Worm (Caenorhabditis elegans) whole organism, mixed stage, embryonic: ENCODE measurements around the gene clec-179.

Source experiments
- M03D4.4 ChIP-seq: sonication (generic microtip); optimal IDR thresholded peaks from 2 replicates; lab custom pipeline; 2017; ENCODE audit warnings: mild to moderate bottlenecking, missing genetic modification characterization, missing compliant biosample characterization
- bed-3 ChIP-seq: fragments of 200-800 bp; sonication (Bioruptor generic); optimal IDR thresholded peaks from 3 replicates; lab custom pipeline; 2018; ENCODE audit warnings: mild to moderate bottlenecking, missing genetic modification characterization, moderate library complexity, missing compliant biosample characterization
- blmp-1 ChIP-seq: fragments of 150-350 bp; optimal IDR thresholded peaks from 2 replicates; lab custom pipeline; 2014; ENCODE audit warnings: missing biosample characterization, missing genetic modification characterization
- ceh-39 ChIP-seq: fragments of 150-350 bp; optimal IDR thresholded peaks from 2 replicates; lab custom pipeline; 2014; ENCODE audit warnings: missing biosample characterization, missing genetic modification characterization
- ceh-43 ChIP-seq: fragments of 200-800 bp; sonication (Bioruptor generic); optimal IDR thresholded peaks from 2 replicates; lab custom pipeline; 2018; ENCODE audit warnings: mild to moderate bottlenecking, missing genetic modification characterization, moderate library complexity, missing compliant biosample characterization
- ces-1 ChIP-seq: fragments of 150-350 bp; optimal IDR thresholded peaks from 2 replicates; lab custom pipeline; 2014; ENCODE audit warnings: missing biosample characterization, missing genetic modification reagents, missing genetic modification characterization
- cnd-1 ChIP-seq: fragments of 200-800 bp; sonication (Bioruptor generic); optimal IDR thresholded peaks from 2 replicates; lab custom pipeline; 2018; ENCODE audit warnings: mild to moderate bottlenecking, missing genetic modification characterization, missing compliant biosample characterization
- drap-1 ChIP-seq: fragments of 200-800 bp; sonication (Bioruptor generic); optimal IDR thresholded peaks from 3 replicates; lab custom pipeline; 2018; ENCODE audit warnings: mild to moderate bottlenecking, missing genetic modification characterization, missing compliant biosample characterization
- elt-1 ChIP-seq: sonication (generic microtip); optimal IDR thresholded peaks from 2 replicates; lab custom pipeline; 2017; ENCODE audit warnings: missing genetic modification characterization, mild to moderate bottlenecking, missing compliant biosample characterization, antibody characterized with exemption, moderate library complexity, borderline replicate concordance; ENCODE audit not compliant: insufficient read depth
- elt-3 ChIP-seq: fragments of 150-350 bp; optimal IDR thresholded peaks from 2 replicates; lab custom pipeline; 2014; ENCODE audit warnings: missing biosample characterization, missing genetic modification characterization
- flh-1 ChIP-seq: fragments of 200-800 bp; sonication (Bioruptor generic); optimal IDR thresholded peaks from 2 replicates; lab custom pipeline; 2018; ENCODE audit warnings: mild to moderate bottlenecking, missing genetic modification characterization, moderate library complexity, missing compliant biosample characterization
- ham-2 ChIP-seq: fragments of 200-800 bp; sonication (Bioruptor generic); optimal IDR thresholded peaks from 2 replicates; lab custom pipeline; 2018; ENCODE audit warnings: mild to moderate bottlenecking, missing genetic modification characterization, missing compliant biosample characterization
- hlh-1 ChIP-seq: fragments of 150-350 bp; optimal IDR thresholded peaks from 2 replicates; lab custom pipeline; 2014; ENCODE audit warnings: missing biosample characterization, missing genetic modification reagents, missing genetic modification characterization
- lin-32 ChIP-seq: fragments of 200-800 bp; sonication (Bioruptor generic); optimal IDR thresholded peaks from 2 replicates; lab custom pipeline; 2018; ENCODE audit warnings: mild to moderate bottlenecking, missing genetic modification characterization, missing compliant biosample characterization
- lsy-2 ChIP-seq: fragments of 150-350 bp; optimal IDR thresholded peaks from 2 replicates; lab custom pipeline; 2014; ENCODE audit warnings: missing biosample characterization, missing genetic modification characterization
- mab-5 ChIP-seq: fragments of 150-350 bp; optimal IDR thresholded peaks from 2 replicates; lab custom pipeline; 2014; ENCODE audit warnings: missing biosample characterization, missing genetic modification characterization
- mls-2 ChIP-seq: sonication (generic microtip); optimal IDR thresholded peaks from 2 replicates; lab custom pipeline; 2016; ENCODE audit warnings: mild to moderate bottlenecking, missing genetic modification characterization, moderate library complexity, missing compliant biosample characterization
- nhr-12 ChIP-seq: fragments of 150-350 bp; optimal IDR thresholded peaks from 2 replicates; lab custom pipeline; 2014; ENCODE audit warnings: missing biosample characterization, missing genetic modification characterization
- nhr-2 ChIP-seq: fragments of 150-350 bp; optimal IDR thresholded peaks from 2 replicates; lab custom pipeline; 2014; ENCODE audit warnings: missing biosample characterization, missing genetic modification characterization
- nhr-237 ChIP-seq: fragments of 150-350 bp; optimal IDR thresholded peaks from 2 replicates; lab custom pipeline; 2014; ENCODE audit warnings: missing biosample characterization, missing genetic modification characterization
- nhr-28 ChIP-seq: fragments of 150-350 bp; optimal IDR thresholded peaks from 2 replicates; lab custom pipeline; 2014; ENCODE audit warnings: missing biosample characterization, missing genetic modification characterization
- pha-4 ChIP-seq: fragments of 150-350 bp; optimal IDR thresholded peaks from 2 replicates; lab custom pipeline; 2018; ENCODE audit warnings: missing biosample characterization, missing genetic modification reagents, missing genetic modification characterization
- sem-2 ChIP-seq: fragments of 200-800 bp; sonication (Bioruptor generic); optimal IDR thresholded peaks from 2 replicates; lab custom pipeline; 2018; ENCODE audit warnings: mild to moderate bottlenecking, missing genetic modification characterization, missing compliant biosample characterization
- snpc-4 ChIP-seq: fragments of 150-350 bp; optimal IDR thresholded peaks from 2 replicates; lab custom pipeline; 2014; ENCODE audit warnings: missing biosample characterization, missing genetic modification characterization
- sptf-1 ChIP-seq: sonication (generic microtip); optimal IDR thresholded peaks from 2 replicates; lab custom pipeline; 2017; ENCODE audit warnings: mild to moderate bottlenecking, missing genetic modification characterization, moderate library complexity, missing compliant biosample characterization
- tbx-8 ChIP-seq: fragments of 200-800 bp; sonication (Bioruptor generic); optimal IDR thresholded peaks from 2 replicates; lab custom pipeline; 2018; ENCODE audit warnings: mild to moderate bottlenecking, missing genetic modification characterization, moderate library complexity, missing compliant biosample characterization
- unc-120 ChIP-seq: sonication (generic microtip); optimal IDR thresholded peaks from 2 replicates; lab custom pipeline; 2017; ENCODE audit warnings: missing genetic modification characterization, missing compliant biosample characterization; ENCODE audit not compliant: poor library complexity, severe bottlenecking
- unc-39 ChIP-seq: fragments of 150-350 bp; optimal IDR thresholded peaks from 2 replicates; lab custom pipeline; 2014; ENCODE audit warnings: missing biosample characterization, missing genetic modification characterization
- unc-62 ChIP-seq: fragments of 150-350 bp; optimal IDR thresholded peaks from 2 replicates; lab custom pipeline; 2014; ENCODE audit warnings: missing biosample characterization, missing genetic modification reagents, missing genetic modification characterization
- ztf-11 ChIP-seq: fragments of 150-350 bp; optimal IDR thresholded peaks from 2 replicates; lab custom pipeline; 2014; ENCODE audit warnings: missing biosample characterization, missing genetic modification characterization

The clec-179 gene

DNA sequence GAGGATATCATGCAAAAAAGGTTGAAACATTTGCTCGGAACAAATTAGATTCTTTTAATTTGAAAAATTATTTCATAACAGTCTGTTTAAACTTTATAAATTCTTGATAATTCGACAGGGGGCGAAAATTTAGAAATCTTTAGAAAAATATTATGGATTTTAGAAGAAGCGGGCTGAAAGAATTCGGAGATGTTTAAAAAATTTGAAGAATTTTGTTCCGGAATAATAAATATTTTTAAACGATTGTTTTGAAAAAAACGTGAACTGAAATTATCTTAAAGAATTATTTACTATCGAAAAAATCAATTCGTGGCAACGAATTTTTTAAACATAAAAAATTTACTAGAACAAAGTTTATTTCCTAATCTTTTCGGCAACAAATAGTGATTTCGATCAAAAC lies 19.2 kb upstream of the clec-179 start, which contains the start of gene R13A1.3:
R13A1.3 (plus strand) TSS at position 301 of the 400 bp plus-strand sequence.
- TF ChIP-seq cnd-1 (tag; lab: Kevin White, UChicago) (no peak), ceh-43 (GFP tag; lab: Kevin White, UChicago) (no peak), drap-1 (GFP tag; lab: Kevin White, UChicago) (no peak), ceh-39 (tag; lab: Kevin White, UChicago) (no peak), unc-120 (tag; lab: Kevin White, UChicago) (no peak), elt-3 (tag; lab: Kevin White, UChicago) (no peak), pha-4 (tag; lab: Kevin White, UChicago) (no peak), nhr-28 (tag; lab: Kevin White, UChicago) (no peak), lsy-2 (tag; lab: Kevin White, UChicago) (no peak), snpc-4 (tag; lab: Kevin White, UChicago) (no peak), mab-5 (tag; lab: Kevin White, UChicago) (no peak), nhr-2 (tag; lab: Kevin White, UChicago) (no peak), ham-2 (GFP tag; lab: Kevin White, UChicago) (no peak), M03D4.4 (no peak), blmp-1 (tag; lab: Kevin White, UChicago) (no peak), nhr-237 (tag; lab: Kevin White, UChicago) (no peak), elt-1 (tag; lab: Kevin White, UChicago) (no peak)

ce11 chrIV:7196853-7197252 lies 12.4 kb upstream of the clec-179 start, which contains the start of gene unc-8:
unc-8 (plus strand) TSS chrIV:7197153.
- TF ChIP-seq mab-5 (tag; lab: Kevin White, UChicago) (no peak), elt-3 (tag; lab: Kevin White, UChicago) (no peak), bed-3 (GFP tag; lab: Kevin White, UChicago) (no peak), nhr-2 (tag; lab: Kevin White, UChicago) (no peak), ceh-39 (tag; lab: Kevin White, UChicago) (no peak), lsy-2 (tag; lab: Kevin White, UChicago) (no peak)

- TF ChIP-seq ces-1: no peak
- TF ChIP-seq hlh-1 (tag; lab: Kevin White, UChicago): no peak
- TF ChIP-seq elt-1 (tag; lab: Kevin White, UChicago): no peak
- TF ChIP-seq nhr-12 (tag; lab: Kevin White, UChicago): no peak
- TF ChIP-seq mls-2: no peak
- no peak for TF ChIP-seq pha-4 (tag; lab: Kevin White, UChicago)
- TF ChIP-seq nhr-28 (tag; lab: Kevin White, UChicago): no peak
- TF ChIP-seq sem-2 (GFP tag; lab: Kevin White, UChicago): no peak
- no peak for TF ChIP-seq blmp-1 (tag; lab: Kevin White, UChicago)
- no peak for TF ChIP-seq cnd-1 (tag; lab: Kevin White, UChicago)
- TF ChIP-seq tbx-8: no peak
- no peak for TF ChIP-seq mab-5 (tag; lab: Kevin White, UChicago)
- TF ChIP-seq lin-32 (GFP tag; lab: Kevin White, UChicago): no peak
- no peak for TF ChIP-seq ceh-39 (tag; lab: Kevin White, UChicago)
- TF ChIP-seq, all 35 proteins: peak for 0
Observed at ce11 chrIV:7195734-7196133, 11.2 kb upstream of the clec-179 start, which contains the start of gene best-16. best-16 (minus strand) TSS chrIV:7195834.

ce11 chrIV:7191745-7192144 lies 7.2 kb upstream of the clec-179 start, which contains the start of gene R13A1.5:
R13A1.5 (minus strand) TSS chrIV:7191845.
- TF ChIP-seq lsy-2 (tag; lab: Kevin White, UChicago): no peak
- TF ChIP-seq ztf-11: no peak
- no peak for TF ChIP-seq pha-4 (tag; lab: Kevin White, UChicago)
- TF ChIP-seq flh-1 (GFP tag; lab: Kevin White, UChicago): no peak
- no peak for TF ChIP-seq sptf-1
- TF ChIP-seq ceh-39 (tag; lab: Kevin White, UChicago): no peak

DNA sequence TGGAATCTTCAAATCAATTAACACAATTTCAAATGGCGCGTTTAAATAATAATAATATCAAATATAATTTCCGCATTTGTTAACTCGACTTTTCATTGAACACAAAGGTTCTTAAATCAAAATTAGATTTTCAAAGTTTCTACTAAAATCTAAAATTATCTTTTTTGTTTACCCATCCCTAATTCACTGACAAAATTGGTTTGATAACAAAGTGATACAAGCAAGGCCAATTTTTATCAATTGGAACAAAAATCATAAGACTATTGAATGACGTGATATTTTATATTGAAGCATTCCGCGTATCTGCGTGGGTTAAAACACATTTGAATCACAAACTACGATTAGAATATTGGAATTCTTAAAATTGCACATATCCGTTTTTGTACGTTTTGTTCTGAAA lies 5.9 kb upstream of the clec-179 start:
- TF ChIP-seq mls-2: no peak
- no peak for TF ChIP-seq nhr-2 (tag; lab: Kevin White, UChicago)
- no peak for TF ChIP-seq bed-3 (GFP tag; lab: Kevin White, UChicago)
- no peak for TF ChIP-seq snpc-4 (tag; lab: Kevin White, UChicago)
- no peak for TF ChIP-seq unc-62
- no peak for TF ChIP-seq unc-39 (tag; lab: Kevin White, UChicago)
- TF ChIP-seq, all 35 proteins: peak for 0
